Worm (Caenorhabditis elegans) whole organism, L4 larva: Measurements from ENCODE around the gene rga-5.
A peak's percentile ranks its signal among the peaks of the same experiment; 100 is the strongest.
"Not testable (repeated sequence)": the region's sequence is repeated elsewhere in the genome, so short reads cannot be mapped to it uniquely, and the experiment has no call there.

Source experiments
- F44E2.7 ChIP-seq: fragments of 200-800 bp; sonication (Bioruptor generic); IDR thresholded peaks from 2 replicates; pipeline ENCODE4 v2.1.2; 2022; ENCODE audit warnings: missing genetic modification characterization, missing compliant biosample characterization
- F49E8.2 ChIP-seq: sonication (generic microtip); optimal IDR thresholded peaks from 2 replicates; lab custom pipeline; 2016; ENCODE audit warnings: missing compliant biosample characterization, mild to moderate bottlenecking, missing genetic modification characterization, borderline replicate concordance
- T20F7.1 ChIP-seq: fragments of 200-800 bp; sonication (Bioruptor generic); optimal IDR thresholded peaks from 2 replicates; lab custom pipeline; 2018; ENCODE audit warnings: mild to moderate bottlenecking, missing genetic modification characterization, missing compliant biosample characterization
- aha-1 ChIP-seq: fragments of 150-350 bp; peaks from one replicate; lab custom pipeline; 2014; ENCODE audit warnings: missing biosample characterization, missing genetic modification characterization
- ctbp-1 ChIP-seq: fragments of 200-800 bp; sonication (Bioruptor generic); IDR thresholded peaks from 2 replicates; pipeline ENCODE4 v1.3.6; 2022; ENCODE audit warnings: missing genetic modification reagents, missing genetic modification characterization, missing compliant biosample characterization
- daf-19 ChIP-seq: fragments of 200-800 bp; sonication (Bioruptor generic); conservative IDR thresholded peaks from 2 replicates; pipeline ENCODE4 v1.3.6; 2022; ENCODE audit warnings: missing genetic modification characterization, missing compliant biosample characterization
- dpl-1 ChIP-seq: fragments of 150-350 bp; optimal IDR thresholded peaks from 2 replicates; lab custom pipeline; 2014; ENCODE audit warnings: missing biosample characterization, missing genetic modification reagents, missing genetic modification characterization
- egl-43 ChIP-seq: fragments of 200-800 bp; sonication (Bioruptor generic); IDR thresholded peaks from 2 replicates; pipeline ENCODE4 v1.3.6; 2022; ENCODE audit warnings: missing genetic modification reagents, missing genetic modification characterization, missing compliant biosample characterization
- lim-7 ChIP-seq: fragments of 200-800 bp; sonication (Bioruptor generic); IDR thresholded peaks from 2 replicates; pipeline ENCODE4 v1.3.6; 2022; ENCODE audit warnings: missing genetic modification characterization, missing compliant biosample characterization
- lin-1 ChIP-seq: fragments of 200-800 bp; sonication (Bioruptor generic); IDR thresholded peaks from 2 replicates; pipeline ENCODE4 v1.3.6; 2022; ENCODE audit warnings: missing genetic modification reagents, missing genetic modification characterization, missing compliant biosample characterization
- lin-38 ChIP-seq: fragments of 200-800 bp; sonication (Bioruptor generic); IDR thresholded peaks from 2 replicates; pipeline ENCODE4 v1.3.6; 2022; ENCODE audit warnings: missing genetic modification reagents, missing genetic modification characterization, missing compliant biosample characterization
- lir-3 ChIP-seq: sonication (generic microtip); optimal IDR thresholded peaks from 2 replicates; lab custom pipeline; 2016; ENCODE audit warnings: mild to moderate bottlenecking, missing genetic modification characterization, missing compliant biosample characterization
- lsy-2 ChIP-seq, 2 experiments: fragments of 150-350 bp in 1 of 2; sonication (generic microtip) in 1 of 2; optimal IDR thresholded peaks; 2 replicates each; lab custom pipeline; 2014 to 2017; ENCODE audit warnings: missing biosample characterization in 2 of 2, missing genetic modification characterization in 2 of 2
- mdl-1 ChIP-seq, 2 experiments: fragments of 150-350 bp in 1 of 2; sonication (generic microtip) in 1 of 2; optimal IDR thresholded peaks; 2 replicates each; lab custom pipeline; 2014 to 2017; ENCODE audit warnings: missing biosample characterization in 2 of 2, missing genetic modification characterization in 2 of 2
- mdt-29 ChIP-seq: fragments of 200-800 bp; sonication (Bioruptor generic); IDR thresholded peaks from 2 replicates; pipeline ENCODE4 v1.3.6; 2022; ENCODE audit warnings: missing genetic modification reagents, missing genetic modification characterization, missing compliant biosample characterization
- mxl-2 ChIP-seq: fragments of 200-800 bp; sonication (Bioruptor generic); conservative IDR thresholded peaks from 2 replicates; pipeline ENCODE4 v1.3.6; 2022; ENCODE audit warnings: missing genetic modification reagents, missing genetic modification characterization, missing compliant biosample characterization
- nhr-237 ChIP-seq: sonication (generic microtip); optimal IDR thresholded peaks from 2 replicates; lab custom pipeline; 2017; ENCODE audit warnings: missing biosample characterization, missing genetic modification characterization
- nhr-28 ChIP-seq: fragments of 150-350 bp; optimal IDR thresholded peaks from 2 replicates; lab custom pipeline; 2014; ENCODE audit warnings: missing biosample characterization, missing genetic modification characterization
- nhr-48 ChIP-seq: sonication (generic microtip); optimal IDR thresholded peaks from 2 replicates; lab custom pipeline; 2016; ENCODE audit warnings: mild to moderate bottlenecking, missing genetic modification characterization, missing compliant biosample characterization
- nhr-77 ChIP-seq: fragments of 150-350 bp; optimal IDR thresholded peaks from 2 replicates; lab custom pipeline; 2014; ENCODE audit warnings: missing biosample characterization, missing genetic modification characterization
- pha-4 ChIP-seq, 2 experiments: fragments of 150-350 bp in 1 of 2; fragments of 200-800 bp in 1 of 2; sonication (Bioruptor generic) in 1 of 2; IDR thresholded peaks in 1 of 2; optimal IDR thresholded peaks in 1 of 2; 2 replicates each; pipeline versions ENCODE4 v1.3.6 to Lab custom; 2014 to 2022; ENCODE audit warnings: missing genetic modification characterization in 2 of 2, missing genetic modification reagents in 2 of 2, missing biosample characterization in 1 of 2, missing compliant biosample characterization in 1 of 2
- php-3 ChIP-seq: fragments of 200-800 bp; sonication (Bioruptor generic); IDR thresholded peaks from 2 replicates; pipeline ENCODE4 v1.3.6; 2022; ENCODE audit warnings: missing genetic modification reagents, missing genetic modification characterization, missing compliant biosample characterization
- saeg-2 ChIP-seq: fragments of 200-800 bp; sonication (Bioruptor generic); IDR thresholded peaks from 2 replicates; pipeline ENCODE4 v1.3.6; 2022; ENCODE audit warnings: missing genetic modification reagents, missing genetic modification characterization, missing compliant biosample characterization
- set-16 ChIP-seq: fragments of 200-800 bp; sonication (Bioruptor generic); IDR thresholded peaks from 2 replicates; pipeline ENCODE4 v1.3.6; 2022; ENCODE audit warnings: missing genetic modification reagents, missing genetic modification characterization, missing compliant biosample characterization
- snpc-1.2 ChIP-seq: fragments of 200-800 bp; sonication (Bioruptor generic); IDR thresholded peaks from 2 replicates; pipeline ENCODE4 v1.3.6; 2022; ENCODE audit warnings: missing genetic modification reagents, missing genetic modification characterization, missing compliant biosample characterization
- zfp-2 ChIP-seq: sonication (generic microtip); optimal IDR thresholded peaks from 2 replicates; lab custom pipeline; 2016; ENCODE audit warnings: mild to moderate bottlenecking, missing genetic modification characterization, missing compliant biosample characterization
- ztf-7 ChIP-seq: fragments of 150-350 bp; optimal IDR thresholded peaks from 2 replicates; lab custom pipeline; 2014; ENCODE audit warnings: missing biosample characterization, missing genetic modification characterization

rga-5 gene

ce11 chrIV:13826363-13826762 lies 1.3 kb upstream of the rga-5 start (continued):
- TF ChIP-seq mdl-1 (tag; optimal IDR thresholded peaks at IDR 0.05; lab: Kevin White, UChicago) (peak in 1 of 2 experiments; percentile 38), nhr-48 (tag; lab: Kevin White, UChicago) (peak; percentile 41), nhr-237 (tag; lab: Kevin White, UChicago) (no peak), zfp-2 (tag; lab: Kevin White, UChicago) (no peak), ztf-7 (tag; lab: Kevin White, UChicago) (peak; percentile 48), nhr-28 (peak; percentile 93), lim-7 (GFP tag; lab: Robert Waterston, UW) (no peak)

DNA sequence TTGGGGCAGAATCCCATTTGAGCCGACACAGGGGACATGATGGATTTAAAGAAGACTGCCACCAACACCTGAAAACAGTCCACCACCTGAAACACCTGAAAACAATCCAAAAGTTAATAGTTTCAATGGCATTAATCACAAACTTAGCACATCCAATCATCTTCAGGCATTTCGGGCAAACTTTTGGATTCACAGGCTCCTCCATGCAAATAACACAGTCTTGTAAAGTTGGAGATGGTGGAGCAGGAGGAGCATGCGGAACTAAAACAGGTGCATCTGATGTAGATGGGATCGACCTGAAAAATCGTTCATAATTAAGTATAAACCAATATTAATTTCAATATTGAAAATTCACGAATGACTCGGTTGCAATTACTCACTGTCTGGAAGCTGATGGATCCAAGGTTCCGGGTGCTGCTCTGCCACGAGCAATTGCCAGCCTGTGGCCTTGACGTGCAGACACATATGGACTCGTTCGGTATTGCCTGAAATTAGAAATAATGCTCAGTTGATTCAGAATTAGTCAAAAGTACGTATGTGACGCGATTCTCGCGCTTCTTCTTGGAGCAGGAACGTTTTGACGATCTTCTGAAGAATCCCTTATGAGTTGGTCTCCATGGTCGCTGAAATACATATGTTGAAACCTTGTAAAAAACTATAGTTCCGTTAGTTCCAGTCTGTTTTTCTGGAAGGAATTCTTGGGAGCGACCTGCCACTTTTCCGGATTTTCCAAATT lies 6.9 kb downstream of the rga-5 start:
- no peak for TF ChIP-seq T20F7.1 (GFP tag; lab: Kevin White, UChicago)
- TF ChIP-seq aha-1 (tag; lab: Kevin White, UChicago): peak; percentile 96

ce11 chrIV:13836290-13836689 lies 8.6 kb downstream of the rga-5 start, which contains the start of gene H08M01.1:
H08M01.1 (minus strand) TSS chrIV:13836390.
- TF ChIP-seq mxl-2 (no peak), F44E2.7 (no peak), php-3 (GFP tag; lab: Robert Waterston, UW) (no peak), set-16 (GFP tag; lab: Robert Waterston, UW) (no peak)

DNA sequence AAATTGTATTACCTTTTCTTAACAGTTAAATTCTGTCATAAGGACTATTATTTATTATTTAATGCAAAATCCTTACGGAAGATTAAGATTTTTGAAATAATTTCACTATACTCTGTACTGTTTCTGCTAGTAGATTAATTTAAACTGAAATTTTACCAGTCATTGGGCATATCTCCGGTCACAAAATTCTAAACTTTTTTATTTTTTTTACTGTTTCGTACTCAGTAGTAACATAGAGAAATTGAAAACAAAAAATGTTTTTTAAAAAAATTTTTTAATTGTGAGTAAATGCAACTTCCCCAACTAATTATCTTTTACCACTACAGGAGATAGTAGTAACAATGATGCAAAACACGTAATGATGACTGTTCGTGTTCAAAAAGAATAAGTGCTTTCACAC lies 10.6 kb downstream of the rga-5 start:
- no peak for TF ChIP-seq lir-3 (tag; lab: Kevin White, UChicago)
- no peak for TF ChIP-seq daf-19 (GFP tag; lab: Robert Waterston, UW)
- peak; percentile 74 for TF ChIP-seq snpc-1.2 (GFP tag; lab: Robert Waterston, UW)

ce11 chrIV:13855361-13855918 lies 27.8 kb downstream of the rga-5 start:
- peak; percentile 99 for TF ChIP-seq snpc-1.2 (GFP tag; lab: Robert Waterston, UW)
- peak; percentile 36 for TF ChIP-seq F49E8.2
- 0 out of 2 replicates have a peak, but pooled peaks have one; percentile 10 for TF ChIP-seq set-16 (GFP tag; lab: Robert Waterston, UW)

DNA sequence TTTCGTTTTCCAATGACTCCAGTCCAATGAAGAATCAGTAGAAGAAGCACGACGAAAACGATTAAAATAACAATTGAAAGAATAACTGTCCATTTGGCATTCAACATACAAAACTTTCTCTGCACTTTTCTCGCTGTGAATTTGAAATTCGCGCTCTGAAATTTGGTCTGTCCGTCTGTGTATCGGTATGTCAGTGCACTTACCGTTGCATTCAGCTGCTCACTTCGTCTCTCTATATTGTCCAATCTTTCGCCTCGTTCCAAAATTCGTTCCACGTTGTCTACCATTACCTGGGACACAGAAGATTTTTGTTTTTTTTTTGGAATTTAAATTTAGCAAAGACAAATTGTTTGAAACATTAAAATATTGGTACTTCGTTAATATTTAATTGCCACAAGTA lies 32.8 kb downstream of the rga-5 start:
- no peak for TF ChIP-seq ctbp-1

ce11 chrIV:13862003-13862402 lies 34.3 kb downstream of the rga-5 start:
- TF ChIP-seq mdt-29 (GFP tag; lab: Robert Waterston, UW) (peak; percentile 55), pha-4 (GFP tag; IDR thresholded peaks at IDR 0.05; lab: Robert Waterston, UW) (0 out of 2 replicates have a peak, but pooled peaks have one; percentile 28), lin-1 (GFP tag; lab: Robert Waterston, UW) (peak; percentile 51; the same call in 1 of the 2 replicates), snpc-1.2 (GFP tag; lab: Robert Waterston, UW) (peak; percentile 81), lin-38 (peak; percentile 38; the same call in 1 of the 2 replicates)
- not testable (repeated sequence) for TF ChIP-seq pha-4 (tag; optimal IDR thresholded peaks at IDR 0.05; lab: Kevin White, UChicago)

ce11 chrIV:13865172-13865571 lies 37.5 kb downstream of the rga-5 start, which contains the start of gene vamp-8:
vamp-8 (minus strand) TSS chrIV:13865196.
- no peak for TF ChIP-seq lsy-2 (tag; optimal IDR thresholded peaks at IDR 0.05; lab: Kevin White, UChicago)
- TF ChIP-seq nhr-28: peak; percentile 76
- no peak for TF ChIP-seq lir-3 (tag; lab: Kevin White, UChicago)
- TF ChIP-seq egl-43 (GFP tag; lab: Robert Waterston, UW): no peak
- TF ChIP-seq mxl-2: no peak
- TF ChIP-seq pha-4 (GFP tag; IDR thresholded peaks at IDR 0.05; lab: Robert Waterston, UW): no peak
- TF ChIP-seq pha-4 (tag; optimal IDR thresholded peaks at IDR 0.05; lab: Kevin White, UChicago): peak; percentile 91
- no peak for TF ChIP-seq saeg-2
- no peak for TF ChIP-seq nhr-77 (tag; lab: Kevin White, UChicago)
- TF ChIP-seq dpl-1 (GFP tag; lab: Kevin White, UChicago): no peak
